Worm (Caenorhabditis elegans) whole organism, L4/young adult: ENCODE measurements around the gene W02B12.12.

ENCODE experiments used
- W03F9.2 ChIP-seq: fragments of 150-350 bp; optimal IDR thresholded peaks from 2 replicates; lab custom pipeline; 2014; ENCODE audit warnings: missing biosample characterization, missing genetic modification characterization
- dao-5 ChIP-seq: sonication (generic microtip); optimal IDR thresholded peaks from 2 replicates; lab custom pipeline; 2016; ENCODE audit warnings: missing genotype, missing genetic modification characterization, moderate library complexity, missing compliant biosample characterization
- him-1 ChIP-seq: sonication (generic microtip); optimal IDR thresholded peaks from 2 replicates; lab custom pipeline; 2016; ENCODE audit warnings: missing genotype, missing genetic modification reagents, missing genetic modification characterization, missing compliant biosample characterization

The W02B12.12 gene

ce11 chrII:11433942-11434341, 45.0 kb downstream of the W02B12.12 start, which contains the start of gene C05D12.5:
C05D12.5 (plus strand) TSS chrII:11434242.
- TF ChIP-seq him-1 (tag; lab: Kevin White, UChicago) (no peak), W03F9.2 (no peak), dao-5 (tag; lab: Kevin White, UChicago) (no peak)

- no peak for TF ChIP-seq him-1 (tag; lab: Kevin White, UChicago)
- no peak for TF ChIP-seq dao-5 (tag; lab: Kevin White, UChicago)
Measured at ce11 chrII:11431584-11431983, 47.4 kb downstream of the W02B12.12 start, which contains the start of gene C05D12.4. C05D12.4 (plus strand) TSS chrII:11431884.

ce11 chrII:11428599-11428998, 50.4 kb downstream of the W02B12.12 start:
- TF ChIP-seq dao-5 (tag; lab: Kevin White, UChicago): no peak
- TF ChIP-seq him-1 (tag; lab: Kevin White, UChicago): no peak
- no peak for TF ChIP-seq W03F9.2

ce11 chrII:11427322-11427721, 51.7 kb downstream of the W02B12.12 start:
- TF ChIP-seq W03F9.2 (no peak), him-1 (tag; lab: Kevin White, UChicago) (no peak), dao-5 (tag; lab: Kevin White, UChicago) (no peak)
